Worm (Caenorhabditis elegans) whole organism, L1 larva: Measurements from ENCODE around the gene F17A2.13.

Experiments
- C16A3.4 ChIP-seq: fragments of 150-350 bp; optimal IDR thresholded peaks from 2 replicates; lab custom pipeline; 2014; ENCODE audit warnings: missing biosample characterization, missing genetic modification characterization
- F16B12.6 ChIP-seq: fragments of 150-350 bp; optimal IDR thresholded peaks from 2 replicates; lab custom pipeline; 2014; ENCODE audit warnings: missing biosample characterization, missing genetic modification characterization
- Y116A8C.19 ChIP-seq: sonication (generic microtip); optimal IDR thresholded peaks from 2 replicates; lab custom pipeline; 2016; ENCODE audit warnings: missing compliant biosample characterization, missing genetic modification characterization, borderline replicate concordance
- aha-1 ChIP-seq: fragments of 150-350 bp; optimal IDR thresholded peaks from 2 replicates; lab custom pipeline; 2014; ENCODE audit warnings: missing biosample characterization, missing genetic modification characterization
- ama-1 ChIP-seq: fragments of 150-350 bp; optimal IDR thresholded peaks from 2 replicates; lab custom pipeline; 2014
- ceh-8 ChIP-seq: fragments of 200-800 bp; sonication (Bioruptor generic); optimal IDR thresholded peaks from 2 replicates; lab custom pipeline; 2018; ENCODE audit warnings: mild to moderate bottlenecking, missing genetic modification characterization, moderate library complexity, missing compliant biosample characterization
- ceh-82 ChIP-seq, 3 experiments: fragments of 150-350 bp in 1 of 3; sonication (generic microtip) in 2 of 3; optimal IDR thresholded peaks; 2 replicates each; lab custom pipeline; 2014 to 2017; ENCODE audit warnings: missing biosample characterization in 3 of 3, missing genetic modification characterization in 3 of 3
- ceh-88 ChIP-seq: fragments of 200-800 bp; sonication (Bioruptor generic); IDR thresholded peaks from 2 replicates; pipeline ENCODE4 v1.3.6; 2022; ENCODE audit warnings: missing genetic modification characterization, missing compliant biosample characterization
- dpl-1 ChIP-seq, 3 experiments: fragments of 150-350 bp in 2 of 3; sonication (generic microtip) in 1 of 3; optimal IDR thresholded peaks; 2 replicates each; lab custom pipeline; 2014 to 2017; ENCODE audit warnings: missing biosample characterization in 3 of 3, missing genetic modification characterization in 3 of 3, missing genetic modification reagents in 3 of 3
- efl-1 ChIP-seq, 4 experiments: fragments of 150-350 bp; optimal IDR thresholded peaks in 3 of 4; peaks in 1 of 4; 1 replicate in 1 of 4; 2 replicates in 3 of 4; lab custom pipeline; 2014; ENCODE audit warnings: missing biosample characterization in 2 of 4, missing genetic modification characterization in 2 of 4, missing genetic modification reagents in 2 of 4
- ets-5 ChIP-seq: fragments of 200-800 bp; sonication (Bioruptor generic); IDR thresholded peaks from 2 replicates; pipeline ENCODE4 v1.3.6; 2022; ENCODE audit warnings: missing genetic modification characterization, missing compliant biosample characterization
- fkh-8 ChIP-seq: sonication (generic microtip); optimal IDR thresholded peaks from 2 replicates; lab custom pipeline; 2016; ENCODE audit warnings: mild to moderate bottlenecking, missing genetic modification characterization, missing compliant biosample characterization
- hlh-17 ChIP-seq: fragments of 200-800 bp; sonication (Bioruptor generic); optimal IDR thresholded peaks from 2 replicates; lab custom pipeline; 2018; ENCODE audit warnings: missing genetic modification characterization, mild to moderate bottlenecking, missing compliant biosample characterization, moderate library complexity, borderline replicate concordance
- hpl-2 ChIP-seq: fragments of 150-350 bp; optimal IDR thresholded peaks from 2 replicates; lab custom pipeline; 2014; ENCODE audit warnings: missing biosample characterization, missing genetic modification reagents, missing genetic modification characterization
- irx-1 ChIP-seq: sonication (generic microtip); optimal IDR thresholded peaks from 2 replicates; lab custom pipeline; 2016; ENCODE audit warnings: missing genetic modification characterization, missing compliant biosample characterization
- lin-15B ChIP-seq: fragments of 150-350 bp; sonication (generic microtip); optimal IDR thresholded peaks from 3 replicates; lab custom pipeline; 2014; ENCODE audit warnings: missing biosample characterization, missing genetic modification characterization
- lin-35 ChIP-seq, 2 experiments: fragments of 150-350 bp; optimal IDR thresholded peaks; 2 replicates each; lab custom pipeline; 2014; ENCODE audit warnings: missing biosample characterization in 2 of 2, missing genetic modification characterization in 2 of 2, missing genetic modification reagents in 2 of 2
- lin-39 ChIP-seq: fragments of 150-350 bp; optimal IDR thresholded peaks from 2 replicates; lab custom pipeline; 2014; ENCODE audit warnings: missing biosample characterization, missing genetic modification reagents, missing genetic modification characterization
- lir-3 ChIP-seq: sonication (generic microtip); optimal IDR thresholded peaks from 2 replicates; lab custom pipeline; 2016; ENCODE audit warnings: mild to moderate bottlenecking, missing genetic modification characterization, moderate library complexity, missing compliant biosample characterization; ENCODE audit not compliant: poor library complexity
- lsy-2 ChIP-seq, 2 experiments: fragments of 150-350 bp; optimal IDR thresholded peaks; 2 replicates each; lab custom pipeline; 2014; ENCODE audit warnings: missing biosample characterization in 2 of 2, missing genetic modification characterization in 2 of 2
- mab-9 ChIP-seq: fragments of 200-800 bp; sonication (Bioruptor generic); IDR thresholded peaks from 2 replicates; pipeline ENCODE4 v1.3.6; 2022; ENCODE audit warnings: missing genetic modification reagents, missing genetic modification characterization, missing compliant biosample characterization
- mef-2 ChIP-seq: fragments of 150-350 bp; optimal IDR thresholded peaks from 2 replicates; lab custom pipeline; 2014; ENCODE audit warnings: missing biosample characterization, missing genetic modification characterization
- nhr-11 ChIP-seq: fragments of 150-350 bp; optimal IDR thresholded peaks from 2 replicates; lab custom pipeline; 2014; ENCODE audit warnings: missing biosample characterization, missing genetic modification characterization
- nhr-12 ChIP-seq: sonication (generic microtip); optimal IDR thresholded peaks from 2 replicates; lab custom pipeline; 2017; ENCODE audit warnings: missing biosample characterization, missing genetic modification characterization
- nhr-19 ChIP-seq: fragments of 200-800 bp; sonication (Bioruptor generic); conservative IDR thresholded peaks from 2 replicates; pipeline ENCODE4 v1.3.6; 2022; ENCODE audit warnings: missing genetic modification characterization, missing compliant biosample characterization
- nhr-20 ChIP-seq: sonication (generic microtip); optimal IDR thresholded peaks from 2 replicates; lab custom pipeline; 2016; ENCODE audit warnings: mild to moderate bottlenecking, missing genetic modification characterization, missing compliant biosample characterization
- nhr-47 ChIP-seq: sonication (generic microtip); optimal IDR thresholded peaks from 2 replicates; lab custom pipeline; 2016; ENCODE audit warnings: mild to moderate bottlenecking, missing genetic modification characterization, moderate library complexity, missing compliant biosample characterization
- nhr-71 ChIP-seq: sonication (generic microtip); optimal IDR thresholded peaks from 2 replicates; lab custom pipeline; 2016; ENCODE audit warnings: mild to moderate bottlenecking, missing genetic modification characterization, moderate library complexity, missing compliant biosample characterization
- nhr-84 ChIP-seq: sonication (generic microtip); optimal IDR thresholded peaks from 2 replicates; lab custom pipeline; 2017; ENCODE audit warnings: missing biosample characterization, missing genetic modification characterization
- nhr-85 ChIP-seq: sonication (generic microtip); peaks from one replicate; lab custom pipeline; 2016; ENCODE audit warnings: missing genetic modification characterization, inconsistent platforms, missing compliant biosample characterization
- nhr-90 ChIP-seq: sonication (generic microtip); optimal IDR thresholded peaks from 2 replicates; lab custom pipeline; 2016; ENCODE audit warnings: mild to moderate bottlenecking, missing genetic modification characterization, missing compliant biosample characterization; ENCODE audit not compliant: poor library complexity
- pax-3 ChIP-seq: fragments of 200-800 bp; sonication (Bioruptor generic); optimal IDR thresholded peaks from 2 replicates; lab custom pipeline; 2018; ENCODE audit warnings: mild to moderate bottlenecking, missing genetic modification characterization, moderate library complexity, missing compliant biosample characterization
- pqm-1 ChIP-seq: sonication (generic microtip); optimal IDR thresholded peaks from 3 replicates; lab custom pipeline; 2017; ENCODE audit warnings: missing biosample characterization, missing genetic modification characterization
- snu-23 ChIP-seq: sonication (generic microtip); optimal IDR thresholded peaks from 2 replicates; lab custom pipeline; 2016; ENCODE audit warnings: missing genetic modification characterization, missing compliant biosample characterization
- unc-130 ChIP-seq: fragments of 150-350 bp; optimal IDR thresholded peaks from 2 replicates; lab custom pipeline; 2017; ENCODE audit warnings: missing biosample characterization, missing genetic modification characterization, inconsistent platforms
- unc-30 ChIP-seq: sonication (generic microtip); optimal IDR thresholded peaks from 2 replicates; lab custom pipeline; 2017; ENCODE audit warnings: missing biosample characterization, missing genetic modification characterization
- unc-62 ChIP-seq: fragments of 150-350 bp; optimal IDR thresholded peaks from 2 replicates; lab custom pipeline; 2014; ENCODE audit warnings: missing biosample characterization, missing genetic modification reagents, missing genetic modification characterization
- unc-98 ChIP-seq: fragments of 200-800 bp; sonication (Bioruptor generic); IDR thresholded peaks from 2 replicates; pipeline ENCODE4 v1.3.6; 2022; ENCODE audit warnings: missing genetic modification characterization, missing compliant biosample characterization
- zag-1 ChIP-seq: fragments of 150-350 bp; optimal IDR thresholded peaks from 2 replicates; lab custom pipeline; 2014; ENCODE audit warnings: missing biosample characterization, missing genetic modification characterization

The F17A2.13 gene

DNA sequence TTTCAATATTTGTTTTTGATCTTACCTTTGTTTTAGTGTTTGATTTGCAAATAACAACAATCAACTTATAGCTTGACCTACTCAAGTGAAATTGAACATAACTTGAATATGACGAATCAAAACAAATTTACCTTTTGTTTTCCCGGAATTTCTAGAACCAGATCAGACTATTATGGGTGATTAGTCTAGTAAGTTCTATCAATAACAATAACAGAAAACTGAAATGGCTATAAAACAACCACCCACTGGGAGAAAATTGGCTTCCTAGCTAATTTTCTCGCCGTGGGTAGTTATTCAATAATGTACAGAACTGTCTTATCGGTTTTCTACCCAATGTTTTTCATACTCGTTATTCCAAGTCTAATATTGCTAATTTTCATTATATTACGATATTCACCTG, 7.2 kb downstream of the F17A2.13 start, which contains the start of gene srd-45:
TSS of gene srd-45 (plus strand) at position 301 of the 400 bp plus-strand sequence.
- TF ChIP-seq ceh-8 (no peak), nhr-12 (tag; lab: Kevin White, UChicago) (no peak)
- TF ChIP-seq, all 84 proteins: peak for 0

DNA sequence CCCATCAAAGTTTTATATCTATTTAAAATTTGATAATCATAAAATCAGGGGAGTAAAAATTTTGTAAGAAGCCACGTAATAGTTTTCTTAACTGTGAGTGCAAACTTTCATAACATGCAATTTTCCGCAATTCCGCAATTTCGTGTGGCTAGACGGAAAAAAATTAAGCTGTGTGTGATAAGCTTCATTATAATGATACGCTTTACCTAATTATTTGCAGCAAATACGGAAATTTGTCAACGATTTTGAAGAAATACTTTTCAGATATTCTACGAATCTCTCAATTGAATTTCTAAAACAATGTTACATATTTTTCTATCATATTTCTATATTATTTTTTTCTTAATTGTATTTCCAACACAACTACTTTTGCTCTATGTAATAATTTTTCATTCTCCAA, 10.3 kb downstream of the F17A2.13 start, which contains the start of gene srd-46:
TSS of gene srd-46 (plus strand) at position 301 of the 400 bp plus-strand sequence.
- TF ChIP-seq nhr-71 (tag; lab: Kevin White, UChicago) (peak; percentile 18), irx-1 (tag; lab: Kevin White, UChicago) (no peak)

ce11 chrX:12333479-12333878, 12.0 kb downstream of the F17A2.13 start, which contains the start of gene srd-47:
Gene srd-47, plus strand, starts transcription at chrX:12333642.
- no peak for TF ChIP-seq unc-98
- TF ChIP-seq ama-1 = no peak
- TF ChIP-seq efl-1 (optimal IDR thresholded peaks at IDR 0.05; lab: Kevin White, UChicago) = no peak
- TF ChIP-seq efl-1 (GFP tag; optimal IDR thresholded peaks at IDR 0.05 in 1 of 2; lab: Kevin White, UChicago) = peak in 1 of 2 experiments; percentile 70

DNA sequence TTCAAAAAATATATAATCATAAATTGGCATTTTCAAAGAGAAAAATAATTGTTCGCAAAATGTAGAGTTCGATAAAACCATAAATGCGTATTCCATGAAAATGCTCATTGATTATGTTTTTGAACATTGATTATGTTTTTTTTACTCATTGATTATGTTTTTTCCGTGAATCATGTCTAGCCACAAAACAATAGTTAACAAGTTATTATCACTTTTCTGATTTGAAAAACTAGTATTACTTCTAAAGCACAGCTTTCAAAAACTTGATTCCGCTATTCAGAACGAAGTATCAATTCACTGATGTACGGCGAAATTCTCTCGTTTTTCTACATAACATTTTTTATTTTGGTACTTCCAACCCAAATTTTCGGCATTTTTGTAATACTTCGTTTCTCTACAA, 14.4 kb downstream of the F17A2.13 start, which contains the start of gene srd-48:
TSS of gene srd-48 (plus strand) at position 301 of the 400 bp plus-strand sequence.
- TF ChIP-seq lin-15B (tag; lab: Kevin White, UChicago) = no peak
- no peak for TF ChIP-seq ceh-88 (GFP tag; lab: Robert Waterston, UW)
- no peak for TF ChIP-seq ets-5
- TF ChIP-seq unc-130 (tag; lab: Kevin White, UChicago) = no peak
- TF ChIP-seq hlh-17 (GFP tag; lab: Kevin White, UChicago) = no peak
- TF ChIP-seq Y116A8C.19 (tag; lab: Kevin White, UChicago) = no peak
- TF ChIP-seq unc-62 = no peak
- no peak for TF ChIP-seq dpl-1 (GFP tag; optimal IDR thresholded peaks at IDR 0.05; lab: Kevin White, UChicago)
- no peak for TF ChIP-seq fkh-8 (tag; lab: Kevin White, UChicago)
- no peak for TF ChIP-seq pqm-1 (tag; lab: Kevin White, UChicago)
- TF ChIP-seq hpl-2 (GFP tag; lab: Kevin White, UChicago) = no peak
- TF ChIP-seq nhr-12 (tag; lab: Kevin White, UChicago) = no peak
- no peak for TF ChIP-seq mef-2
- no peak for TF ChIP-seq ceh-82 (tag; optimal IDR thresholded peaks at IDR 0.05; lab: Kevin White, UChicago)

DNA sequence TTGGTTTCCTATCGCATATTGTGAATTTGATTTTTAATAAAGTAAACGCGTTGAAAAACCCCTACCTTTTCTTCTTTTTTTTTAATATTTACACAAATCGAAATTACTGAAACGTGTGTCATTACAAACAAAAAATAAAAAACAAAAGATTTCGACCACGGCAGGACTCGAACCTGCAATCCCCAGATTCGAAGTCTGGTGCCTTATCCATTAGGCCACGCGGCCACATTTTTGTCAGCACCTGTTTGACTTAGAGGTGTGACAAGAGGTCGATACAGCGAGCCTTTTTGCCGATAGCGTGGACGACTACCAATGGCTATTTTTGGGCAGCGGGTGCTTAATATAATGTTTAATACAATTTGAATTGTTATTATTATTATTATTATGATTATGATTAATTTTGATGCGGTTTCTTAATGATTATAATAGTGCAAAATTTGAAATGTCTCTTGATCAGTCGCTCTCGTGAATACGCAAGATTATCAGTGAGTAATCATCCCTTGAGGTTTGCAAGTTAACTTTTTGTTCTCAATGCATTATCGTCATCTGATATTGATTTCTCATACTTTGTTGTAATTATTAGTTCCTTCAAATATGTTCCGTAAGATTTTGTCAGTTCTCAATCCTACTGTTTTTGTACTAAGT, 16.5 kb downstream of the F17A2.13 start, which contains the start of gene srd-44:
TSS of gene srd-44 (plus strand) at position 595 of the 645 bp plus-strand sequence.
- TF ChIP-seq nhr-71 (tag; lab: Kevin White, UChicago) = peak; percentile 31
- TF ChIP-seq nhr-19 (GFP tag; lab: Robert Waterston, UW) = 0 out of 2 replicates have a peak, but pooled peaks have one; percentile 10
- no peak for TF ChIP-seq dpl-1 (GFP tag; optimal IDR thresholded peaks at IDR 0.05; lab: Kevin White, UChicago)
- no peak for TF ChIP-seq mab-9 (GFP tag; lab: Robert Waterston, UW)
- no peak for TF ChIP-seq efl-1 (optimal IDR thresholded peaks at IDR 0.05; lab: Kevin White, UChicago)
- peak in 1 of 2 experiments; percentile 58 for TF ChIP-seq efl-1 (GFP tag; optimal IDR thresholded peaks at IDR 0.05 in 1 of 2; lab: Kevin White, UChicago)
- no peak for TF ChIP-seq zag-1 (tag; lab: Kevin White, UChicago)
- TF ChIP-seq ceh-88 (GFP tag; lab: Robert Waterston, UW) = no peak
- no peak for TF ChIP-seq nhr-11 (tag; lab: Kevin White, UChicago)
- peak; percentile 48 for TF ChIP-seq lir-3 (tag; lab: Kevin White, UChicago)
- peak; percentile 13 for TF ChIP-seq nhr-47 (tag; lab: Kevin White, UChicago)
- peak; percentile 29 for TF ChIP-seq nhr-20 (tag; lab: Kevin White, UChicago)
- TF ChIP-seq pax-3 = no peak
- TF ChIP-seq ceh-82 (tag; optimal IDR thresholded peaks at IDR 0.05; lab: Kevin White, UChicago) = no peak
- no peak for TF ChIP-seq lin-35 (GFP tag; optimal IDR thresholded peaks at IDR 0.05; lab: Kevin White, UChicago)
- TF ChIP-seq fkh-8 (tag; lab: Kevin White, UChicago) = no peak
- TF ChIP-seq mef-2 = no peak
- TF ChIP-seq nhr-84 (tag; lab: Kevin White, UChicago) = no peak
- peak; percentile 33 for TF ChIP-seq nhr-90 (tag; lab: Kevin White, UChicago)
- TF ChIP-seq hlh-17 (GFP tag; lab: Kevin White, UChicago) = no peak
- no peak for TF ChIP-seq aha-1 (tag; lab: Kevin White, UChicago)
- no peak for TF ChIP-seq ets-5
- TF ChIP-seq snu-23 (GFP tag; lab: Kevin White, UChicago) = peak; percentile 50
- TF ChIP-seq C16A3.4 = peak; percentile 19
- no peak for TF ChIP-seq F16B12.6 (tag; lab: Kevin White, UChicago)
- no peak for TF ChIP-seq lin-39
- TF ChIP-seq unc-30 = no peak
- peak; percentile 40 for TF ChIP-seq nhr-85 (tag; lab: Kevin White, UChicago)
- TF ChIP-seq lsy-2 (tag; optimal IDR thresholded peaks at IDR 0.05; lab: Kevin White, UChicago) = no peak
